Fruit fly (Drosophila melanogaster): ENCODE data around the gene Ilp5.

Gene Ilp5

DNA sequence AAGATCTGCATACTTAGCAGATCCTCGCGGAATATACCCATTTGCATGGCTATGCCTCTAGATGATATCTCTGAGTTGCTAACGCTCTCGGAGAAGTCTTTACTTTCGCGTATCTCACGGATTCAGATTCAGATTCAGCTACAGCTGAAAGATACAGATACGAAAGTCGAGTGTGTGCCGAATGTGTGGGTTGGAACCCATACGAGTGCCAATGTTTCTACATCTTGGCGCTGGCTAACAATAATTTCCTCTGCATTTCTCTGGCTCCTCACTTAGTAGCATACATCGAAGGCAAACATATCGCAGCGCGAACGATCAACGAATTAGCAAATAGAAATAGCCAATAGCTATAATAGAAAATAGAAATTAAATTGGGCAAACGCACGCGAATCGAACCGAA is 5.5 kb upstream of the Ilp5 start:
- no peak for TF ChIP-seq toe (GFP tag; optimal IDR thresholded peaks at IDR 0.05)
- TF ChIP-seq kay (GFP tag; ENCODE audit: borderline replicate concordance) = peak; percentile 78
- no peak for TF ChIP-seq Clk (GFP tag; optimal IDR thresholded peaks at IDR 0.05)
- TF ChIP-seq cnc (optimal IDR thresholded peaks at IDR 0.05) = no peak

DNA sequence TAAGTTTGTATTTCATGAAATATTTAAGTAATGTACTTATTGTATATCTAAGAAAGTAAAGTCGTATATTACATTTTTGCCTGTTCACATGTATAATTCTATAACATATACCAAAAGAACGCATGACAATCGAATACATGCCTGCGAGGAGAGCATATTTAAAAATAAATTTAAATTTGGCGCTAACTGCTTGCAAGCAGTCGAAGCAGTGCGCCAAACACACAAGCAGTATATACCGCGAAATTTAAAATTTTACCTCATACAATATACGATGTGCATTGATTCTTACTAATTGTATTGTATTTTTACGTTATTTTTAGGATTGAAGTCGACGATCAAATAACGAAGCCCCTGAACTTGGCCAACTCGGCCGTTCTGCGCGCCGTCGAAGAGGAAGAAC is 529 bp upstream of the Ilp5 start:
- no peak for TF ChIP-seq CG12768 (GFP tag; optimal IDR thresholded peaks at IDR 0.05)
- no peak for TF ChIP-seq cnc (optimal IDR thresholded peaks at IDR 0.05)
- TF ChIP-seq Crg-1 (GFP tag; optimal IDR thresholded peaks at IDR 0.05) = no peak
- no peak for TF ChIP-seq tj (GFP tag; optimal IDR thresholded peaks at IDR 0.05)
- TF ChIP-seq Hr96 (GFP tag; optimal IDR thresholded peaks at IDR 0.05) = no peak
- TF ChIP-seq ovo (GFP tag; optimal IDR thresholded peaks at IDR 0.05) = no peak
- TF ChIP-seq kay (GFP tag; ENCODE audit: borderline replicate concordance) = no peak
- no peak for TF ChIP-seq CG1620 (GFP tag; optimal IDR thresholded peaks at IDR 0.05)
- TF ChIP-seq CG11617 (GFP tag; optimal IDR thresholded peaks at IDR 0.05) = no peak
- no peak for TF ChIP-seq toe (GFP tag; optimal IDR thresholded peaks at IDR 0.05)
- no peak for TF ChIP-seq CG14711 (tag; optimal IDR thresholded peaks at IDR 0.05)
- TF ChIP-seq Clk (GFP tag; optimal IDR thresholded peaks at IDR 0.05) = no peak
- no peak for TF ChIP-seq CG7045 (GFP tag; optimal IDR thresholded peaks at IDR 0.05)

DNA sequence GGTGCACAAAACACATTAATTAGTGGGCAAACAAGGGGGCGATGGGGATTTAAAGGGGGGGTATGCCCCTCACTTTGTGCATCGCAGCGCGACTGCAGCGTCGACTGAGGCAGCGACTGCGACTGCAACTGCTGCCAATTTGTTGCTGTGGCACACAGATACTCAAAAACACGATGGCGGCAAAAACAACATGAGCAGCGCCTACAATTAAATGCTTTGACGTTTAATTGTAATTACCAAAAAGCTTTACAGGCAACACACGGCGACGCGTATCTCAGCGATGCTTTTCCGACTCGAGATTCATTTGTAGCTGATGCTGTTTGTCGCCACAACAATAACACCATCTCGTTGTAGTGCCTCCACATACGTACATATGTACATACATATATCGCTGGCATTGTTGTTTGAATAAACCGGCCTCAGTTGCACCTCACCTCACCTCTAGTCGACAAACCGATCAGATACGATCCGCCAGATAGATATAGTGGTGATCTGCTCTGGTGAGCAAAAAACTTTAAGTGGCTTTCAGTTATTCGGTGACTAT is 2.5 kb downstream of the Ilp5 start:
- TF ChIP-seq tj (GFP tag; optimal IDR thresholded peaks at IDR 0.05) = no peak
- peak; percentile 25 for TF ChIP-seq Hr96 (GFP tag; optimal IDR thresholded peaks at IDR 0.05)
- TF ChIP-seq Mnt (GFP tag; optimal IDR thresholded peaks at IDR 0.05) = peak; percentile 1
- TF ChIP-seq CG1620 (GFP tag; optimal IDR thresholded peaks at IDR 0.05) = no peak
- no peak for TF ChIP-seq CG7101 (tag; optimal IDR thresholded peaks at IDR 0.05)
- no peak for TF ChIP-seq pad (GFP tag; optimal IDR thresholded peaks at IDR 0.05)
- peak; percentile 61 for TF ChIP-seq kay (GFP tag; ENCODE audit: borderline replicate concordance)

DNA sequence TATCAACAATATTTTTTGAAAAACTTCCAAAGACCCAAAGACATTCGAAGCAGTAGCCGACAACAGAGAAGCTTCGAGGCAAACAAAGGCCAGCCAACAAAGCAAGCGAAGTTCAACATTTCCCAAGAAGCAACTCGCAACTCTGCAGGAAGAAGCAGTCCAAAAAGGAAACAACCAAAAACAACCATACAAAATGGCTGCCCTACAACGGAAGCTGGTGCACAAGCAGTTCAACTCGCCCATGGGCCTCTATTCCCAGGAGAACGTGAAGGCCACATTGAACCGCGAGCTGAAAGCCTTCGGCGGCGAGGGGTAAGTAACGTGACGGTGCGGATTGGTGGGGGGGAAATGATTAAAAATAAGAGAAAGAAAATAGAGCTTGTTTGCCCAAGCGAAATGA is 3.4 kb downstream of the Ilp5 start:
- TF ChIP-seq pad (GFP tag; optimal IDR thresholded peaks at IDR 0.05) = no peak
- no peak for TF ChIP-seq CG33017 (tag; optimal IDR thresholded peaks at IDR 0.05)
- no peak for TF ChIP-seq bab1 (GFP tag; optimal IDR thresholded peaks at IDR 0.05)
- TF ChIP-seq tj (GFP tag; optimal IDR thresholded peaks at IDR 0.05) = no peak
- TF ChIP-seq toe (GFP tag; optimal IDR thresholded peaks at IDR 0.05) = no peak
- no peak for TF ChIP-seq Mnt (GFP tag; optimal IDR thresholded peaks at IDR 0.05)
- no peak for TF ChIP-seq kay (GFP tag; ENCODE audit: borderline replicate concordance)
- no peak for TF ChIP-seq CG14711 (tag; optimal IDR thresholded peaks at IDR 0.05)
- TF ChIP-seq CG5204 (GFP tag; optimal IDR thresholded peaks at IDR 0.05) = no peak
- TF ChIP-seq cic (GFP tag; optimal IDR thresholded peaks at IDR 0.05) = no peak
- TF ChIP-seq CG1620 (GFP tag; optimal IDR thresholded peaks at IDR 0.05) = no peak
- TF ChIP-seq Hr96 (GFP tag; optimal IDR thresholded peaks at IDR 0.05) = no peak

DNA sequence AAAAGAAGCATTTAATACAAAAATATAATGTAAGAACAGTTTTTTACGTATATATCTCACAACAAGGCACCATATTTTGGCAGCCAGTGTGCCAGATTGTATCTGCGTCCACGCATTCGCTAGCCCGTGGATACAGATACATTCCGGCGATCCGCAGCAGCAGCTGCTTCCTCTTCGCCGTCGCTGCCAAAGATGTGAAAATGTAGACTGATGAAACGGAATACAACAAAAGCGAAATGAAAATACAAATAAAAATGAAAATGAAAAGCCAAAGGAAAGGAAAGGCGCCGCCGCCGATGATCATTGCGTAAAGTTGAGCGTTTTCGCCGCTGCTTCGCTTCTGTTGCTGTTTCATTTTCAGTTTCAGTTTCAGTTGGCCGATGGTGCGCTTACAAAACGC is 8.0 kb downstream of the Ilp5 start:
- TF ChIP-seq pad (GFP tag; optimal IDR thresholded peaks at IDR 0.05) (no peak), CG12768 (GFP tag; optimal IDR thresholded peaks at IDR 0.05) (no peak), CG11617 (GFP tag; optimal IDR thresholded peaks at IDR 0.05) (no peak), CG7101 (tag; optimal IDR thresholded peaks at IDR 0.05) (no peak), CG33017 (tag; optimal IDR thresholded peaks at IDR 0.05) (no peak), ovo (GFP tag; optimal IDR thresholded peaks at IDR 0.05) (no peak), Crg-1 (GFP tag; optimal IDR thresholded peaks at IDR 0.05) (no peak), CG7045 (GFP tag; optimal IDR thresholded peaks at IDR 0.05) (no peak), CG5204 (GFP tag; optimal IDR thresholded peaks at IDR 0.05) (no peak), kay (GFP tag; ENCODE audit: borderline replicate concordance) (no peak), cnc (optimal IDR thresholded peaks at IDR 0.05) (no peak), toe (GFP tag; optimal IDR thresholded peaks at IDR 0.05) (no peak), tj (GFP tag; optimal IDR thresholded peaks at IDR 0.05) (no peak), CG1620 (GFP tag; optimal IDR thresholded peaks at IDR 0.05) (no peak), cic (GFP tag; optimal IDR thresholded peaks at IDR 0.05) (no peak), Hr96 (GFP tag; optimal IDR thresholded peaks at IDR 0.05) (no peak), CG14711 (tag; optimal IDR thresholded peaks at IDR 0.05) (no peak)

DNA sequence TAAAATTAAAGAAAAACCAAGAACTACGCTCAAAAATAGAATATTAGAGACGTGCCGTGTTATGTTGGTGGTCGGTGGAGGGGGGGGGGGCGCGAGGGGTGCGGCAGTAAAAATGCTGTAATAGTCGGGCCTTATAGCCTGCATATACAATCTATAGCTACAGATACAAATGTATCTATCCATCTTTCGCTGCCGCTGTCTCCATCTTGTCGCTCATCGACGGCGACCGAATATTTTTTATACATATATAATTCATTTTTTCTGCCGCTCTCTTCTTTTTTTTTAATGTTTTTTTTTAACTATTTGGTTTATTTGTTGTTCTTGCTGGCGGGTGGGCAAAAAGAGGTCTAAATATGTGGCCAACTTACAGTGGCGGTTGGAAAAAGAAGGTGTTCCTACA is 9.1 kb downstream of the Ilp5 start:
- TF ChIP-seq cnc (optimal IDR thresholded peaks at IDR 0.05) (no peak), CG7045 (GFP tag; optimal IDR thresholded peaks at IDR 0.05) (no peak), Hr96 (GFP tag; optimal IDR thresholded peaks at IDR 0.05) (no peak), CG12768 (GFP tag; optimal IDR thresholded peaks at IDR 0.05) (no peak), pad (GFP tag; optimal IDR thresholded peaks at IDR 0.05) (no peak), ovo (GFP tag; optimal IDR thresholded peaks at IDR 0.05) (no peak), CG11617 (GFP tag; optimal IDR thresholded peaks at IDR 0.05) (no peak), toe (GFP tag; optimal IDR thresholded peaks at IDR 0.05) (no peak), cic (GFP tag; optimal IDR thresholded peaks at IDR 0.05) (no peak), tj (GFP tag; optimal IDR thresholded peaks at IDR 0.05) (no peak), bab1 (GFP tag; optimal IDR thresholded peaks at IDR 0.05) (no peak), Clk (GFP tag; optimal IDR thresholded peaks at IDR 0.05) (no peak), CG7101 (tag; optimal IDR thresholded peaks at IDR 0.05) (no peak)

DNA sequence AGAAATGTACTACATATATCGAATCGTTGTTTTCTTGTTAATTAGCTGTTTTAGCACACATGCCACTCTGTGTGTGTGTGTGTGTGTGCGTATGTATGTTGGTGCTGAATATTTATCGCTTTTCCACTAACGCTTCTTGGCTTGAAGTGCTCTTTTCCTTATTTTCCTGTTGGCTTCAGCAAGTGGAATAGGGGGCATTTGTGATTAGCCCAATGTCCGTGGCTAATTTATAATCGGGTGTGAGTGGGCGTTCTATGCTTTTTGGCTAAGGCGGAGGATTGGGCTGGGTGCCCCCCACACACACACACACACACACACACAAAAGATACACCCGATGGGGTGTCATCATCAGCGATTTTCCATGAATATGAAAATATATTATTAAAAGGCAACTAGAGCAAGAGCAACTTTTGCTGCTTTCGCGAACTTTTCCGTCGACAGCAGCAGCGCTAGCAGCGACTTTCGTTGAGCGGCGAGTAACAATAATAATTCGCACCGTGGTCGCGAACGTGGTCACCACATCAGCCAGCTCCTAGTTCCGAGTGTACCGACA is 10.3 kb downstream of the Ilp5 start, which contains the start of gene CG43897:
Gene CG43897, plus strand, starts transcription at position 503 of the 553 bp plus-strand sequence.
- no peak for TF ChIP-seq Hr96 (GFP tag; optimal IDR thresholded peaks at IDR 0.05)
- TF ChIP-seq ovo (GFP tag; optimal IDR thresholded peaks at IDR 0.05) = no peak
- TF ChIP-seq CG5204 (GFP tag; optimal IDR thresholded peaks at IDR 0.05) = no peak
- no peak for TF ChIP-seq Clk (GFP tag; optimal IDR thresholded peaks at IDR 0.05)
- TF ChIP-seq CG1620 (GFP tag; optimal IDR thresholded peaks at IDR 0.05) = no peak
- TF ChIP-seq CG11617 (GFP tag; optimal IDR thresholded peaks at IDR 0.05) = no peak
- TF ChIP-seq Crg-1 (GFP tag; optimal IDR thresholded peaks at IDR 0.05) = no peak
- TF ChIP-seq tj (GFP tag; optimal IDR thresholded peaks at IDR 0.05) = no peak
- no peak for TF ChIP-seq CG12768 (GFP tag; optimal IDR thresholded peaks at IDR 0.05)
- TF ChIP-seq CG7101 (tag; optimal IDR thresholded peaks at IDR 0.05) = no peak
- no peak for TF ChIP-seq toe (GFP tag; optimal IDR thresholded peaks at IDR 0.05)
- no peak for TF ChIP-seq cnc (optimal IDR thresholded peaks at IDR 0.05)
- no peak for TF ChIP-seq CG14711 (tag; optimal IDR thresholded peaks at IDR 0.05)
- no peak for TF ChIP-seq pad (GFP tag; optimal IDR thresholded peaks at IDR 0.05)
- TF ChIP-seq CG33017 (tag; optimal IDR thresholded peaks at IDR 0.05) = no peak
- no peak for TF ChIP-seq bab1 (GFP tag; optimal IDR thresholded peaks at IDR 0.05)
- TF ChIP-seq CG7045 (GFP tag; optimal IDR thresholded peaks at IDR 0.05) = no peak
- no peak for TF ChIP-seq kay (GFP tag; ENCODE audit: borderline replicate concordance)
- TF ChIP-seq Mnt (GFP tag; optimal IDR thresholded peaks at IDR 0.05) = no peak
- no peak for TF ChIP-seq cic (GFP tag; optimal IDR thresholded peaks at IDR 0.05)

Data from whole organism, adult.